Fruit fly (Drosophila melanogaster): Measurements from ENCODE around the gene GstO1.
A peak's percentile ranks its signal among the peaks of the same experiment; 100 is the strongest.

GstO1 gene

DNA sequence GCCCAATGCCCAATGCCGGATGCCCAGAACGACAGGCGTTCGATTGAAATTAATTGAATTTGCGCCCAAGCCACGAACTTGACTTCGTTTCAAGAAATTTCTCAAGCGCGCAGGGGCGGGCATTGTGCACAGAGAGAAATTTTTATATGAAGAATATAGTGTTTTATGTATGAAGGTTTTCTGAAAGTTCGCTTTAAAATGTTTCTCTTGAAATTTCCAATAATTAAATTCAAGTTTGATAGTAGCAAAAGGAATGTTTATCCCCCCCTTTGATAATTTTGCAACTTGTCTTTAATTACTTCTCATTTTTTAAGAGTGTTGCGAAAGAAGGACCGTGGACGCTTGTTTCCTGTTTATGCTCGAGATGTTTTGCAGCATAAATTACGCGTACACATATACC, 19.2 kb upstream of the GstO1 start:
- peak; percentile 1 for TF ChIP-seq CG9948 (tag; optimal IDR thresholded peaks at IDR 0.05)
- TF ChIP-seq CG8159 (tag; optimal IDR thresholded peaks at IDR 0.05): peak; percentile 1
- peak; percentile 22 for TF ChIP-seq D1 (tag; optimal IDR thresholded peaks at IDR 0.05)
- no peak for TF ChIP-seq rn (GFP tag; IDR thresholded peaks at IDR 0.05)

DNA sequence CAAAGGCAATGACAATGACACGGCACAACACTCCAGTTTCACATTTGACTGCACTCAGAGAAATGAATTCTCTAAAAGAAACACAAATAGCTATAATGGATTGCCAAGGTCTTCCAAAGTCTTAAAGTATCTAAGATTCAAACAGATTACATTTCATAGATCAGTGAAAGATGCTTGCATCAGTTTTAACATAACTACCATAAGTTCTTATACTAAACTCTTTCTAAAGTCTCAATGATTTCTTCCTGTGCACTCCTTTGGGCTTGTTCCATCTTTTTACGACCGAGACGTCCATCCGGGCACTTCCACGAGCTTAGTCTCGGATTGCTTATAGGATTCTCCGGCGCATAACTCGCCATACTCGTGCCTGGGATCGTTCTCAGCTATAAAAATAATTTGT, 17.5 kb upstream of the GstO1 start:
- no peak for TF ChIP-seq CG8159 (tag; optimal IDR thresholded peaks at IDR 0.05)
- TF ChIP-seq rn (GFP tag; IDR thresholded peaks at IDR 0.05): no peak
- TF ChIP-seq gl (tag; optimal IDR thresholded peaks at IDR 0.05): no peak
- no peak for TF ChIP-seq Pif1B (GFP tag; optimal IDR thresholded peaks at IDR 0.05)
- no peak for TF ChIP-seq EcR (GFP tag; optimal IDR thresholded peaks at IDR 0.05)
- TF ChIP-seq CG32121 (GFP tag; IDR thresholded peaks at IDR 0.05): no peak
- TF ChIP-seq CG12605 (GFP tag; IDR thresholded peaks at IDR 0.05): no peak
- TF ChIP-seq Ets98B (GFP tag; IDR thresholded peaks at IDR 0.05): no peak
- no peak for TF ChIP-seq CG4496 (GFP tag; IDR thresholded peaks at IDR 0.05)
- TF ChIP-seq Snoo (tag; optimal IDR thresholded peaks at IDR 0.05): no peak
- no peak for TF ChIP-seq CG10348 (GFP tag; IDR thresholded peaks at IDR 0.05)
- no peak for TF ChIP-seq CG17806 (tag; optimal IDR thresholded peaks at IDR 0.05)
- no peak for TF ChIP-seq Pif1A (GFP tag; optimal IDR thresholded peaks at IDR 0.05)
- TF ChIP-seq CG15710 (tag; optimal IDR thresholded peaks at IDR 0.05): no peak
- TF ChIP-seq CG13204 (GFP tag; optimal IDR thresholded peaks at IDR 0.05): no peak
- no peak for TF ChIP-seq CG8301 (tag; optimal IDR thresholded peaks at IDR 0.05)
- no peak for TF ChIP-seq fd96Ca (GFP tag; IDR thresholded peaks at IDR 0.05)
- no peak for TF ChIP-seq CG14655 (GFP tag; optimal IDR thresholded peaks at IDR 0.05)
- TF ChIP-seq D1 (tag; optimal IDR thresholded peaks at IDR 0.05): no peak
- TF ChIP-seq CG9948 (tag; optimal IDR thresholded peaks at IDR 0.05): no peak

DNA sequence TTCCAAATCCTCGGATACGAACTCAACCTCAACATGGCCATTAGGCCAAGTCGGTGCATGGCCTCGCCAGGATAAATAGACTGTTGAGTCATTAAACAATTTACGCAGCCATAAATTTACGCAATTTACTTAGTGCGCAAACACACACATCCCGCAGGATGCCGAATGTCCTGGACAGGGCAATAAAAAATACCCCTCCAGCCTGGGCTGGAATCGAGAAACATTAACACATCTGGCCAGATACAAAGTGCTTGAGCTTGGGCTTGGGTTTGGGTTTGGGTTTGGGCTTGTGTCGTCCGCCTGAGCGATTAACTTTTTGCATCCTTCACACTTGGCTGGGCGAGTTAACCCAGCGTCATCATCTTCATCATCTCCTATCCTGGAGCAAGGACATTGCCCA, 17.0 kb upstream of the GstO1 start:
- TF ChIP-seq CG4496 (GFP tag; IDR thresholded peaks at IDR 0.05) (no peak), EcR (GFP tag; optimal IDR thresholded peaks at IDR 0.05) (no peak), CG8159 (tag; optimal IDR thresholded peaks at IDR 0.05) (no peak), gl (tag; optimal IDR thresholded peaks at IDR 0.05) (no peak), CG32121 (GFP tag; IDR thresholded peaks at IDR 0.05) (no peak), Snoo (tag; optimal IDR thresholded peaks at IDR 0.05) (no peak), CG14655 (GFP tag; optimal IDR thresholded peaks at IDR 0.05) (no peak), CG13204 (GFP tag; optimal IDR thresholded peaks at IDR 0.05) (no peak), Pif1A (GFP tag; optimal IDR thresholded peaks at IDR 0.05) (no peak), CG15710 (tag; optimal IDR thresholded peaks at IDR 0.05) (no peak), Ets98B (GFP tag; IDR thresholded peaks at IDR 0.05) (no peak), CG17806 (tag; optimal IDR thresholded peaks at IDR 0.05) (no peak), CG34367 (tag; optimal IDR thresholded peaks at IDR 0.05) (no peak), CG8301 (tag; optimal IDR thresholded peaks at IDR 0.05) (no peak), rn (GFP tag; IDR thresholded peaks at IDR 0.05) (no peak)

DNA sequence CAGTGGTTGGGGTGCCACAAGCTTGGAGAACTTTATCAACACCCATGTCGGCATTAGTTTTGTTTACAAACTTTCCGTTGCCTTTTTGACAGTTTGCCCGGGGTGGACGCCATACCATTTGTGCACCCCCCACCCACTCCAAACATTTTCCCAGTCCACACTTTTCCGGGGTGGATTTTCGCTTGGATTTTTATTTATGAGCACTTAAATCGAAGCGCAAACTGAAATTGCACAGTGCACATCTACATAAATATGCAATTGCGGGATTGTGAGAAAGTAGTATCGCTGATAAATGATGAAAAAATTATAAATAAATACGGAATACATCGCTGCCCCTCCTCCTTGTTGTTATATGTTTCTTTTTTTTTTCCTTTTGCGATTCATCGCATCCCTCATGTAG, 15.8 kb upstream of the GstO1 start:
- TF ChIP-seq rn (GFP tag; IDR thresholded peaks at IDR 0.05) (no peak), CG10348 (GFP tag; IDR thresholded peaks at IDR 0.05) (no peak), CG8159 (tag; optimal IDR thresholded peaks at IDR 0.05) (no peak), fd96Ca (GFP tag; IDR thresholded peaks at IDR 0.05) (no peak), CG34367 (tag; optimal IDR thresholded peaks at IDR 0.05) (no peak), Pif1A (GFP tag; optimal IDR thresholded peaks at IDR 0.05) (no peak), CG14655 (GFP tag; optimal IDR thresholded peaks at IDR 0.05) (no peak), CG4496 (GFP tag; IDR thresholded peaks at IDR 0.05) (no peak), EcR (GFP tag; optimal IDR thresholded peaks at IDR 0.05) (no peak), CG9948 (tag; optimal IDR thresholded peaks at IDR 0.05) (no peak), CG17806 (tag; optimal IDR thresholded peaks at IDR 0.05) (no peak), D1 (tag; optimal IDR thresholded peaks at IDR 0.05) (no peak), CG13204 (GFP tag; optimal IDR thresholded peaks at IDR 0.05) (no peak), CG12605 (GFP tag; IDR thresholded peaks at IDR 0.05) (no peak), CG15710 (tag; optimal IDR thresholded peaks at IDR 0.05) (no peak)

DNA sequence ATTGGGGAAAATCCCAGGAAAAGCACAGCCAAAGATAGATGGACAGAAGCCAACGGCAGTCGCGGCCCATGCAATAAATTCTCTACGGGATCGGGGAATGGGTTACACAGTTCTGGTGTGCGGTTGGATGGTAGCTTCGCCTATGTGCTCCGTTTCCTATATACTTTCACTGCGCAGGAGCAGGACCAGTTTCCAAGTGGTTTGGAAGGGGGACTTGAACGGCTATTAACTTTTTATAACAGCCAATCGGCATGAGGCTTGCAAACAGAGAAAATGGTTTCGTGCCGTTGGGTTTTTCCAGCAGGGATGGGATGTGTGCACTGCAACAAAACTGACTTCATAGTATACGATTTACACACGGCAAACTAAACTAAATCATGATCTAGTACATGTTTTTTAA, 13.7 kb upstream of the GstO1 start:
- TF ChIP-seq Pif1A (GFP tag; optimal IDR thresholded peaks at IDR 0.05) (no peak), fd96Ca (GFP tag; IDR thresholded peaks at IDR 0.05) (no peak), CG13204 (GFP tag; optimal IDR thresholded peaks at IDR 0.05) (no peak), CG32121 (GFP tag; IDR thresholded peaks at IDR 0.05) (no peak), EcR (GFP tag; optimal IDR thresholded peaks at IDR 0.05) (no peak), D1 (tag; optimal IDR thresholded peaks at IDR 0.05) (no peak), Pif1B (GFP tag; optimal IDR thresholded peaks at IDR 0.05) (no peak), CG4496 (GFP tag; IDR thresholded peaks at IDR 0.05) (no peak)

DNA sequence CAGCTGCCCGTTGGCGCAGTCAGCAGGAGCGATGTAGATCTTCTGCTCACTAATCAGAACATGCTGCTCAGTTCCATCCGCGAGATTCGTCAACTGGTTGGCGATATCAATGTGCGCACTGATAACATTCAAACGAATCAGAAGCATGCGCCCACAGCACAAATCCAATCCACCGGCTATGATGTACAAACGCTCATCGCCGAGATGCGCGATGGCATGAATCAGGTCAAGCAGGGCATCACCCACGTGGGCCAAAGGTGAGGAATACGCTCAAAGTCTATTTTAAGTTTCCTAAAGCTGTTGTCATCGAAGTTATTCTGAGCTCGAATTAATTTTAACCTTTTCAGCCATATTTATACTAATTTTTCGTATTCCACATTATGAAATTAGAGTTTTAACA, 11.7 kb upstream of the GstO1 start:
- TF ChIP-seq CG15710 (tag; optimal IDR thresholded peaks at IDR 0.05): no peak
- TF ChIP-seq gl (tag; optimal IDR thresholded peaks at IDR 0.05): no peak
- no peak for TF ChIP-seq CG8301 (tag; optimal IDR thresholded peaks at IDR 0.05)
- no peak for TF ChIP-seq CG17806 (tag; optimal IDR thresholded peaks at IDR 0.05)
- TF ChIP-seq CG4496 (GFP tag; IDR thresholded peaks at IDR 0.05): no peak
- no peak for TF ChIP-seq Pif1B (GFP tag; optimal IDR thresholded peaks at IDR 0.05)
- TF ChIP-seq rn (GFP tag; IDR thresholded peaks at IDR 0.05): no peak
